Worm (Caenorhabditis elegans) whole organism, L3 larva: ENCODE measurements around the gene tbc-16.

Experiments used
- R02D3.7 ChIP-seq: fragments of 150-350 bp; optimal IDR thresholded peaks from 2 replicates; lab custom pipeline; 2014; ENCODE audit warnings: missing biosample characterization, missing genetic modification characterization
- aly-2 ChIP-seq: fragments of 150-350 bp; optimal IDR thresholded peaks from 2 replicates; lab custom pipeline; 2014; ENCODE audit warnings: missing biosample characterization, missing genetic modification characterization
- ama-1 ChIP-seq: fragments of 150-350 bp; optimal IDR thresholded peaks from 2 replicates; lab custom pipeline; 2018
- ceh-16 ChIP-seq: sonication (generic microtip); optimal IDR thresholded peaks from 2 replicates; lab custom pipeline; 2017; ENCODE audit warnings: missing biosample characterization, missing genetic modification characterization
- ceh-28 ChIP-seq: fragments of 150-350 bp; optimal IDR thresholded peaks from 2 replicates; lab custom pipeline; 2014; ENCODE audit warnings: missing biosample characterization, missing genetic modification reagents, missing genetic modification characterization
- ceh-9 ChIP-seq: sonication (generic microtip); optimal IDR thresholded peaks from 2 replicates; lab custom pipeline; 2018; ENCODE audit warnings: missing biosample characterization, missing genetic modification characterization
- daf-12 ChIP-seq: fragments of 150-350 bp; optimal IDR thresholded peaks from 2 replicates; lab custom pipeline; 2014; ENCODE audit warnings: missing biosample characterization, missing genetic modification reagents, missing genetic modification characterization
- egl-5 ChIP-seq: fragments of 150-350 bp; optimal IDR thresholded peaks from 2 replicates; lab custom pipeline; 2017; ENCODE audit warnings: missing biosample characterization, missing genetic modification reagents, missing genetic modification characterization, inconsistent platforms
- elt-2 ChIP-seq: sonication (generic microtip); optimal IDR thresholded peaks from 2 replicates; lab custom pipeline; 2016; ENCODE audit warnings: missing genetic modification reagents, mild to moderate bottlenecking, missing genetic modification characterization, missing compliant biosample characterization
- eor-1 ChIP-seq, 2 experiments: fragments of 150-350 bp; optimal IDR thresholded peaks; 2 replicates each; lab custom pipeline; 2014 to 2018; ENCODE audit warnings: missing biosample characterization in 2 of 2, missing genetic modification characterization in 2 of 2
- fkh-10 ChIP-seq: sonication (generic microtip); optimal IDR thresholded peaks from 2 replicates; lab custom pipeline; 2017; ENCODE audit warnings: missing biosample characterization, missing genetic modification reagents, missing genetic modification characterization
- fkh-2 ChIP-seq: fragments of 150-350 bp; optimal IDR thresholded peaks from 2 replicates; lab custom pipeline; 2014; ENCODE audit warnings: missing biosample characterization, missing genetic modification reagents, missing genetic modification characterization
- hmg-11 ChIP-seq: sonication (generic microtip); optimal IDR thresholded peaks from 2 replicates; lab custom pipeline; 2016; ENCODE audit warnings: missing genetic modification characterization, missing compliant biosample characterization
- jun-1 ChIP-seq: fragments of 150-350 bp; optimal IDR thresholded peaks from 2 replicates; lab custom pipeline; 2014; ENCODE audit warnings: missing biosample characterization, missing genetic modification reagents, missing genetic modification characterization
- lin-39 ChIP-seq: fragments of 150-350 bp; optimal IDR thresholded peaks from 2 replicates; lab custom pipeline; 2018; ENCODE audit warnings: missing biosample characterization, missing genetic modification reagents, missing genetic modification characterization
- lsy-12 ChIP-seq: sonication (generic microtip); optimal IDR thresholded peaks from 2 replicates; lab custom pipeline; 2016; ENCODE audit warnings: mild to moderate bottlenecking, missing genetic modification characterization, missing compliant biosample characterization
- mdl-1 ChIP-seq: fragments of 150-350 bp; optimal IDR thresholded peaks from 2 replicates; lab custom pipeline; 2014; ENCODE audit warnings: missing biosample characterization, missing genetic modification characterization
- mml-1 ChIP-seq: fragments of 150-350 bp; sonication (generic microtip); optimal IDR thresholded peaks from 3 replicates; lab custom pipeline; 2014; ENCODE audit warnings: missing biosample characterization, missing genetic modification characterization
- nfya-1 ChIP-seq: sonication (generic microtip); optimal IDR thresholded peaks from 2 replicates; lab custom pipeline; 2017; ENCODE audit warnings: missing genetic modification characterization, mild to moderate bottlenecking, missing compliant biosample characterization, antibody characterized with exemption, moderate library complexity; ENCODE audit not compliant: insufficient read depth
- nhr-11 ChIP-seq: fragments of 150-350 bp; optimal IDR thresholded peaks from 2 replicates; lab custom pipeline; 2014; ENCODE audit warnings: missing biosample characterization, missing genetic modification characterization
- nhr-12 ChIP-seq: fragments of 150-350 bp; optimal IDR thresholded peaks from 2 replicates; lab custom pipeline; 2014; ENCODE audit warnings: missing biosample characterization, missing genetic modification characterization
- nhr-23 ChIP-seq: fragments of 150-350 bp; optimal IDR thresholded peaks from 2 replicates; lab custom pipeline; 2014; ENCODE audit warnings: missing biosample characterization, missing genetic modification reagents, missing genetic modification characterization
- nhr-237 ChIP-seq: fragments of 150-350 bp; optimal IDR thresholded peaks from 2 replicates; lab custom pipeline; 2014; ENCODE audit warnings: missing biosample characterization, missing genetic modification characterization
- nhr-25 ChIP-seq: sonication (generic microtip); optimal IDR thresholded peaks from 2 replicates; lab custom pipeline; 2017; ENCODE audit warnings: missing biosample characterization, missing genetic modification characterization
- nhr-28 ChIP-seq: fragments of 150-350 bp; optimal IDR thresholded peaks from 2 replicates; lab custom pipeline; 2014; ENCODE audit warnings: missing biosample characterization, missing genetic modification characterization
- nhr-67 ChIP-seq: fragments of 150-350 bp; optimal IDR thresholded peaks from 2 replicates; lab custom pipeline; 2014; ENCODE audit warnings: missing biosample characterization, missing genetic modification characterization
- nhr-77 ChIP-seq: fragments of 150-350 bp; optimal IDR thresholded peaks from 2 replicates; lab custom pipeline; 2014; ENCODE audit warnings: missing biosample characterization, missing genetic modification characterization
- pha-4 ChIP-seq: fragments of 150-350 bp; optimal IDR thresholded peaks from 2 replicates; lab custom pipeline; 2014; ENCODE audit warnings: missing biosample characterization, missing genetic modification reagents, missing genetic modification characterization
- pqm-1 ChIP-seq: fragments of 150-350 bp; optimal IDR thresholded peaks from 2 replicates; lab custom pipeline; 2017; ENCODE audit warnings: missing biosample characterization, missing genetic modification characterization, inconsistent platforms
- skn-1 ChIP-seq: fragments of 150-350 bp; optimal IDR thresholded peaks from 2 replicates; lab custom pipeline; 2014; ENCODE audit warnings: missing biosample characterization, missing genetic modification characterization
- snpc-4 ChIP-seq: fragments of 150-350 bp; optimal IDR thresholded peaks from 2 replicates; lab custom pipeline; 2014; ENCODE audit warnings: missing biosample characterization, missing genetic modification characterization
- tbx-2 ChIP-seq: sonication (generic microtip); optimal IDR thresholded peaks from 2 replicates; lab custom pipeline; 2016; ENCODE audit warnings: mild to moderate bottlenecking, missing genetic modification characterization, missing compliant biosample characterization
- unc-39 ChIP-seq: sonication (generic microtip); optimal IDR thresholded peaks from 4 replicates; lab custom pipeline; 2017; ENCODE audit warnings: missing biosample characterization, missing genetic modification characterization
- unc-62 ChIP-seq: fragments of 150-350 bp; sonication (generic microtip); optimal IDR thresholded peaks from 4 replicates; lab custom pipeline; 2014; ENCODE audit warnings: missing biosample characterization, missing genetic modification reagents, missing genetic modification characterization
- zag-1 ChIP-seq: fragments of 150-350 bp; optimal IDR thresholded peaks from 2 replicates; lab custom pipeline; 2014; ENCODE audit warnings: missing biosample characterization, missing genetic modification characterization
- ztf-11 ChIP-seq: fragments of 150-350 bp; optimal IDR thresholded peaks from 2 replicates; lab custom pipeline; 2014; ENCODE audit warnings: missing biosample characterization, missing genetic modification characterization
- ztf-4 ChIP-seq: fragments of 150-350 bp; optimal IDR thresholded peaks from 2 replicates; lab custom pipeline; 2014; ENCODE audit warnings: missing biosample characterization, missing genetic modification characterization

The tbc-16 gene

ce11 chrX:5919097-5919496 is 22.0 kb downstream of the tbc-16 start, which contains the start of gene capa-1:
TSS of gene capa-1 (plus strand) at chrX:5919397.
- TF ChIP-seq tbx-2 (tag; lab: Kevin White, UChicago) (no peak), nhr-28 (no peak), ceh-9 (no peak), ztf-4 (tag; lab: Kevin White, UChicago) (no peak), daf-12 (tag; lab: Kevin White, UChicago) (no peak), skn-1 (no peak), nfya-1 (tag; lab: Kevin White, UChicago) (no peak), jun-1 (tag; lab: Kevin White, UChicago) (no peak), unc-62 (GFP tag; lab: Kevin White, UChicago) (no peak), nhr-77 (no peak), mml-1 (tag; lab: Kevin White, UChicago) (no peak), nhr-25 (tag; lab: Kevin White, UChicago) (no peak), fkh-10 (GFP tag; lab: Kevin White, UChicago) (no peak), unc-39 (tag; lab: Kevin White, UChicago) (no peak), ceh-28 (tag; lab: Kevin White, UChicago) (no peak)

ce11 chrX:5923672-5924071 is 26.5 kb downstream of the tbc-16 start:
- no peak for TF ChIP-seq nhr-23
- no peak for TF ChIP-seq mdl-1 (tag; lab: Kevin White, UChicago)
- no peak for TF ChIP-seq ztf-4 (tag; lab: Kevin White, UChicago)
- TF ChIP-seq zag-1, result no peak
- no peak for TF ChIP-seq eor-1 (tag; optimal IDR thresholded peaks at IDR 0.05; lab: Kevin White, UChicago)
- TF ChIP-seq snpc-4 (tag; lab: Kevin White, UChicago), result no peak
- TF ChIP-seq pqm-1 (tag; lab: Kevin White, UChicago), result no peak
- no peak for TF ChIP-seq unc-62 (GFP tag; lab: Kevin White, UChicago)
- TF ChIP-seq ceh-16 (tag; lab: Kevin White, UChicago), result no peak
- TF ChIP-seq lin-39, result no peak
- TF ChIP-seq fkh-2 (tag; lab: Kevin White, UChicago), result no peak
- TF ChIP-seq nfya-1 (tag; lab: Kevin White, UChicago), result no peak
- no peak for TF ChIP-seq tbx-2 (tag; lab: Kevin White, UChicago)
- no peak for TF ChIP-seq R02D3.7 (tag; lab: Kevin White, UChicago)
- no peak for TF ChIP-seq ceh-28 (tag; lab: Kevin White, UChicago)

ce11 chrX:5930822-5931221 is 33.7 kb downstream of the tbc-16 start, which contains the start of gene egl-6:
TSS of gene egl-6 (plus strand) at chrX:5931122.
- TF ChIP-seq nhr-67 (tag; lab: Kevin White, UChicago) (no peak), fkh-2 (tag; lab: Kevin White, UChicago) (no peak), unc-39 (tag; lab: Kevin White, UChicago) (no peak), nhr-11 (no peak), lsy-12 (tag; lab: Kevin White, UChicago) (no peak), lin-39 (no peak), hmg-11 (tag; lab: Kevin White, UChicago) (no peak), ztf-4 (tag; lab: Kevin White, UChicago) (no peak), ztf-11 (tag; lab: Kevin White, UChicago) (no peak), pha-4 (tag; lab: Kevin White, UChicago) (no peak), fkh-10 (GFP tag; lab: Kevin White, UChicago) (no peak), egl-5 (tag; lab: Kevin White, UChicago) (no peak), tbx-2 (tag; lab: Kevin White, UChicago) (no peak), skn-1 (no peak), ama-1 (no peak)

- TF ChIP-seq nhr-237 (tag; lab: Kevin White, UChicago) (no peak), ztf-11 (tag; lab: Kevin White, UChicago) (no peak), ama-1 (no peak), ceh-16 (tag; lab: Kevin White, UChicago) (no peak), nhr-12 (no peak), zag-1 (no peak), nhr-23 (no peak), lsy-12 (tag; lab: Kevin White, UChicago) (no peak), nhr-77 (no peak), ceh-28 (tag; lab: Kevin White, UChicago) (no peak), ceh-9 (no peak), aly-2 (tag; lab: Kevin White, UChicago) (no peak), nhr-67 (tag; lab: Kevin White, UChicago) (no peak), snpc-4 (tag; lab: Kevin White, UChicago) (no peak), R02D3.7 (tag; lab: Kevin White, UChicago) (no peak), jun-1 (tag; lab: Kevin White, UChicago) (no peak), elt-2 (tag; lab: Kevin White, UChicago) (no peak)
Observed at ce11 chrX:5932923-5933322, 35.8 kb downstream of the tbc-16 start.
